Worm (Caenorhabditis elegans) whole organism, young adult: ENCODE results near the gene F13B12.4.
A peak's percentile ranks its signal among the peaks of the same experiment; 100 is the strongest.

ENCODE experiments used
- B0019.2 ChIP-seq: fragments of 200-800 bp; sonication (Bioruptor generic); conservative IDR thresholded peaks from 2 replicates; pipeline ENCODE4 v1.3.6; 2022; ENCODE audit warnings: missing genetic modification reagents, missing genetic modification characterization, missing compliant biosample characterization
- B0035.1 ChIP-seq: sonication (generic microtip); optimal IDR thresholded peaks from 2 replicates; lab custom pipeline; 2016; ENCODE audit warnings: missing genetic modification characterization, mild to moderate bottlenecking, missing compliant biosample characterization, missing genotype, missing genetic modification reagents
- B0261.1 ChIP-seq: sonication (generic microtip); optimal IDR thresholded peaks from 2 replicates; lab custom pipeline; 2016; ENCODE audit warnings: mild to moderate bottlenecking, missing genetic modification characterization, moderate library complexity, missing compliant biosample characterization
- D2030.7 ChIP-seq: fragments of 200-800 bp; sonication (Bioruptor generic); IDR thresholded peaks from 2 replicates; pipeline ENCODE4 v1.3.6; 2022; ENCODE audit warnings: missing genetic modification reagents, missing genetic modification characterization, missing compliant biosample characterization
- F23B12.7 ChIP-seq: sonication (generic microtip); optimal IDR thresholded peaks from 2 replicates; lab custom pipeline; 2017; ENCODE audit warnings: missing genetic modification characterization, mild to moderate bottlenecking, missing compliant biosample characterization, antibody characterized with exemption, moderate library complexity; ENCODE audit not compliant: insufficient read depth
- F33H1.4 ChIP-seq: fragments of 200-800 bp; sonication (Bioruptor generic); IDR thresholded peaks from 2 replicates; pipeline ENCODE4 v1.3.6; 2022; ENCODE audit warnings: missing genetic modification reagents, missing genetic modification characterization, missing compliant biosample characterization
- F39B2.1 ChIP-seq: fragments of 200-800 bp; sonication (Bioruptor generic); IDR thresholded peaks from 2 replicates; pipeline ENCODE4 v1.3.6; 2022; ENCODE audit warnings: missing genetic modification reagents, missing genetic modification characterization, missing compliant biosample characterization
- F52B5.7 ChIP-seq: sonication (generic microtip); optimal IDR thresholded peaks from 2 replicates; lab custom pipeline; 2016; ENCODE audit warnings: mild to moderate bottlenecking, missing genetic modification characterization, missing compliant biosample characterization
- F57C9.4 ChIP-seq: sonication (generic microtip); optimal IDR thresholded peaks from 2 replicates; lab custom pipeline; 2017; ENCODE audit warnings: mild to moderate bottlenecking, missing genetic modification characterization, missing compliant biosample characterization
- K12H6.12 ChIP-seq: fragments of 200-800 bp; sonication (Bioruptor generic); optimal IDR thresholded peaks from 2 replicates; lab custom pipeline; 2018; ENCODE audit warnings: mild to moderate bottlenecking, missing genetic modification characterization, missing compliant biosample characterization
- Y53F4B.3 ChIP-seq: fragments of 200-800 bp; sonication (Bioruptor generic); IDR thresholded peaks from 2 replicates; pipeline ENCODE4 v1.3.6; 2022; ENCODE audit warnings: missing genetic modification reagents, missing genetic modification characterization, missing compliant biosample characterization
- ZK185.1 ChIP-seq: sonication (generic microtip); optimal IDR thresholded peaks from 2 replicates; lab custom pipeline; 2016; ENCODE audit warnings: mild to moderate bottlenecking, missing genetic modification characterization, missing compliant biosample characterization; ENCODE audit not compliant: poor library complexity, severe bottlenecking
- attf-3 ChIP-seq: fragments of 200-800 bp; sonication (Bioruptor generic); conservative IDR thresholded peaks from 2 replicates; pipeline ENCODE4 v1.3.6; 2022; ENCODE audit warnings: missing genetic modification reagents, missing genetic modification characterization, missing compliant biosample characterization
- attf-5 ChIP-seq: fragments of 200-800 bp; sonication (Bioruptor generic); optimal IDR thresholded peaks from 2 replicates; lab custom pipeline; 2018; ENCODE audit warnings: mild to moderate bottlenecking, missing genetic modification characterization, missing compliant biosample characterization
- bed-1 ChIP-seq: fragments of 200-800 bp; sonication (Bioruptor generic); IDR thresholded peaks from 2 replicates; pipeline ENCODE4 v1.3.6; 2022; ENCODE audit warnings: missing genetic modification reagents, missing genetic modification characterization, missing compliant biosample characterization
- cebp-1 ChIP-seq, 2 experiments: fragments of 200-800 bp in 1 of 2; sonication (Bioruptor generic) in 1 of 2; sonication (generic microtip) in 1 of 2; IDR thresholded peaks in 1 of 2; optimal IDR thresholded peaks in 1 of 2; 2 replicates each; pipeline versions ENCODE4 v1.3.6 to Lab custom; 2017 to 2022; ENCODE audit warnings: missing compliant biosample characterization in 2 of 2, missing genetic modification characterization in 2 of 2, mild to moderate bottlenecking in 1 of 2, missing genetic modification reagents in 1 of 2, moderate library complexity in 1 of 2
- cebp-2 ChIP-seq: fragments of 200-800 bp; sonication (Bioruptor generic); IDR thresholded peaks from 2 replicates; pipeline ENCODE4 v1.3.6; 2022; ENCODE audit warnings: missing genetic modification characterization, missing compliant biosample characterization
- ceh-91 ChIP-seq: fragments of 200-800 bp; sonication (Bioruptor generic); IDR thresholded peaks from 2 replicates; pipeline ENCODE4 v1.3.6; 2022; ENCODE audit warnings: missing genetic modification reagents, missing genetic modification characterization, missing compliant biosample characterization
- chd-7 ChIP-seq: sonication (generic microtip); optimal IDR thresholded peaks from 2 replicates; lab custom pipeline; 2016; ENCODE audit warnings: mild to moderate bottlenecking, missing genetic modification characterization, moderate library complexity, missing compliant biosample characterization
- dox-1 ChIP-seq: fragments of 200-800 bp; sonication (Bioruptor generic); IDR thresholded peaks from 2 replicates; pipeline ENCODE4 v1.3.6; 2022; ENCODE audit warnings: missing genetic modification reagents, missing genetic modification characterization, missing compliant biosample characterization
- ekl-4 ChIP-seq: fragments of 200-800 bp; sonication (Bioruptor generic); IDR thresholded peaks from 2 replicates; pipeline ENCODE4 v1.3.6; 2022; ENCODE audit warnings: missing genetic modification reagents, missing genetic modification characterization, missing compliant biosample characterization
- hlh-12 ChIP-seq: sonication (generic microtip); optimal IDR thresholded peaks from 2 replicates; lab custom pipeline; 2016; ENCODE audit warnings: missing genetic modification characterization, missing compliant biosample characterization
- hmg-1.2 ChIP-seq: fragments of 200-800 bp; sonication (Bioruptor generic); IDR thresholded peaks from 2 replicates; pipeline ENCODE4 v1.3.6; 2022; ENCODE audit warnings: missing genetic modification reagents, missing genetic modification characterization, missing compliant biosample characterization
- hmg-20 ChIP-seq: fragments of 200-800 bp; sonication (Bioruptor generic); IDR thresholded peaks from 2 replicates; pipeline ENCODE4 v1.3.6; 2022; ENCODE audit warnings: missing genetic modification reagents, missing genetic modification characterization, missing compliant biosample characterization
- hrde-1 ChIP-seq: sonication (generic microtip); optimal IDR thresholded peaks from 2 replicates; lab custom pipeline; 2016; ENCODE audit warnings: missing genetic modification characterization, mild to moderate bottlenecking, missing compliant biosample characterization, moderate library complexity, missing genotype, missing genetic modification reagents, borderline replicate concordance
- hsf-1 ChIP-seq: fragments of 200-800 bp; sonication (Bioruptor generic); IDR thresholded peaks from 2 replicates; pipeline ENCODE4 v1.3.6; 2022; ENCODE audit warnings: missing genetic modification reagents, missing genetic modification characterization, missing compliant biosample characterization
- let-526 ChIP-seq: fragments of 200-800 bp; sonication (Bioruptor generic); IDR thresholded peaks from 2 replicates; pipeline ENCODE4 v1.3.6; 2022; ENCODE audit warnings: missing genetic modification reagents, missing genetic modification characterization, missing compliant biosample characterization
- let-607 ChIP-seq, 2 experiments: fragments of 200-800 bp in 1 of 2; sonication (Bioruptor generic) in 1 of 2; sonication (generic microtip) in 1 of 2; optimal IDR thresholded peaks; 2 replicates each; lab custom pipeline; 2016 to 2018; ENCODE audit warnings: mild to moderate bottlenecking in 2 of 2, missing compliant biosample characterization in 2 of 2, missing genetic modification characterization in 2 of 2, moderate library complexity in 2 of 2, missing genotype in 1 of 2
- lin-54 ChIP-seq: fragments of 200-800 bp; sonication (Bioruptor generic); optimal IDR thresholded peaks from 2 replicates; lab custom pipeline; 2018; ENCODE audit warnings: mild to moderate bottlenecking, missing genetic modification characterization, missing compliant biosample characterization
- lsl-1 ChIP-seq: fragments of 200-800 bp; sonication (Bioruptor generic); optimal IDR thresholded peaks from 2 replicates; lab custom pipeline; 2018; ENCODE audit warnings: mild to moderate bottlenecking, missing genetic modification characterization, moderate library complexity, missing compliant biosample characterization
- madf-10 ChIP-seq: sonication (generic microtip); optimal IDR thresholded peaks from 2 replicates; lab custom pipeline; 2016; ENCODE audit warnings: mild to moderate bottlenecking, missing genetic modification characterization, missing compliant biosample characterization
- madf-8 ChIP-seq: fragments of 200-800 bp; sonication (Bioruptor generic); conservative IDR thresholded peaks from 2 replicates; pipeline ENCODE4 v1.3.6; 2022; ENCODE audit warnings: missing genetic modification reagents, missing genetic modification characterization, missing compliant biosample characterization
- mes-4 ChIP-seq: sonication (generic microtip); optimal IDR thresholded peaks from 2 replicates; lab custom pipeline; 2016; ENCODE audit warnings: missing genotype, missing genetic modification characterization, missing compliant biosample characterization
- nhr-80 ChIP-seq: sonication (generic microtip); optimal IDR thresholded peaks from 2 replicates; lab custom pipeline; 2016; ENCODE audit warnings: missing genetic modification characterization, missing compliant biosample characterization
- nhr-90 ChIP-seq: sonication (generic microtip); optimal IDR thresholded peaks from 2 replicates; lab custom pipeline; 2016; ENCODE audit warnings: missing genotype, mild to moderate bottlenecking, missing genetic modification characterization, missing compliant biosample characterization
- rcor-1 ChIP-seq: fragments of 200-800 bp; sonication (Bioruptor generic); IDR thresholded peaks from 2 replicates; pipeline ENCODE4 v1.3.6; 2022; ENCODE audit warnings: missing genetic modification reagents, missing genetic modification characterization, missing compliant biosample characterization
- rec-8 ChIP-seq, 2 experiments: sonication (generic microtip); optimal IDR thresholded peaks; 2 replicates each; lab custom pipeline; 2016; ENCODE audit warnings: mild to moderate bottlenecking in 2 of 2, missing genetic modification characterization in 2 of 2, missing genetic modification reagents in 2 of 2, missing genotype in 2 of 2, missing biosample characterization in 1 of 2, missing compliant biosample characterization in 1 of 2, moderate library complexity in 1 of 2
- rpc-1 ChIP-seq, 2 experiments: fragments of 150-350 bp in 1 of 2; sonication (generic microtip) in 1 of 2; optimal IDR thresholded peaks; 2 replicates each; lab custom pipeline; 2014 to 2018; ENCODE audit warnings: missing biosample characterization in 1 of 2, missing genetic modification characterization in 1 of 2, missing genetic modification reagents in 1 of 2, missing genotype in 1 of 2
- snpc-3.4 ChIP-seq: sonication (generic microtip); optimal IDR thresholded peaks from 2 replicates; lab custom pipeline; 2017; ENCODE audit warnings: missing genetic modification characterization, mild to moderate bottlenecking, missing compliant biosample characterization, antibody characterized with exemption, moderate library complexity, missing genotype, missing genetic modification reagents
- somi-1 ChIP-seq: fragments of 200-800 bp; sonication (Bioruptor generic); optimal IDR thresholded peaks from 2 replicates; lab custom pipeline; 2018; ENCODE audit warnings: mild to moderate bottlenecking, missing genetic modification characterization, missing compliant biosample characterization
- tbp1 ChIP-seq: fragments of 200-800 bp; sonication (Bioruptor generic); optimal IDR thresholded peaks from 2 replicates; lab custom pipeline; 2018; ENCODE audit warnings: mild to moderate bottlenecking, missing genetic modification characterization, missing compliant biosample characterization
- ztf-18 ChIP-seq: sonication (generic microtip); optimal IDR thresholded peaks from 2 replicates; lab custom pipeline; 2016; ENCODE audit warnings: missing genotype, mild to moderate bottlenecking, missing genetic modification characterization, missing compliant biosample characterization
- ztf-22 ChIP-seq: fragments of 200-800 bp; sonication (Bioruptor generic); optimal IDR thresholded peaks from 2 replicates; lab custom pipeline; 2018; ENCODE audit warnings: mild to moderate bottlenecking, missing genetic modification characterization, moderate library complexity, missing compliant biosample characterization
- ztf-28 ChIP-seq: fragments of 200-800 bp; sonication (Bioruptor generic); IDR thresholded peaks from 2 replicates; pipeline ENCODE4 v1.3.6; 2022; ENCODE audit warnings: missing genetic modification reagents, missing genetic modification characterization, missing compliant biosample characterization
- ztf-6 ChIP-seq: fragments of 200-800 bp; sonication (Bioruptor generic); IDR thresholded peaks from 2 replicates; pipeline ENCODE4 v1.3.6; 2022; ENCODE audit warnings: missing genetic modification reagents, missing genetic modification characterization, missing compliant biosample characterization

F13B12.4 gene

ce11 chrIV:10483607-10484117, 34.0 kb upstream of the F13B12.4 start, which contains the start of the genes F01D4.5 and ced-5:
Gene F01D4.5, minus strand, starts transcription at chrIV:10483657.
Gene ced-5, plus strand, starts transcription at chrIV:10484110.
- TF ChIP-seq hmg-1.2 (GFP tag; lab: Robert Waterston, UW): 0 out of 2 replicates have a peak, but pooled peaks have one; percentile 21
- TF ChIP-seq nhr-90 (tag; lab: Kevin White, UChicago): no peak
- TF ChIP-seq ztf-6 (GFP tag; lab: Robert Waterston, UW): no peak
- peak; percentile 42 for TF ChIP-seq tbp1 (GFP tag; lab: Kevin White, UChicago)
- TF ChIP-seq ztf-28 (GFP tag; lab: Robert Waterston, UW): 0 out of 2 replicates have a peak, but pooled peaks have one; percentile 64
- TF ChIP-seq B0035.1: peak; percentile 69
- 0 out of 2 replicates have a peak, but pooled peaks have one; percentile 22 for TF ChIP-seq ceh-91 (GFP tag; lab: Robert Waterston, UW)
- peak; percentile 56 for TF ChIP-seq chd-7 (tag; lab: Kevin White, UChicago)
- no peak for TF ChIP-seq hlh-12
- TF ChIP-seq madf-8 (GFP tag; lab: Robert Waterston, UW): no peak
- TF ChIP-seq B0019.2 (GFP tag; lab: Robert Waterston, UW): 0 out of 2 replicates have a peak, but pooled peaks have one; percentile 51
- TF ChIP-seq hrde-1: peak; percentile 71
- peak; percentile 57; the same call in 1 of the 2 replicates for TF ChIP-seq ekl-4 (GFP tag; lab: Robert Waterston, UW)
- no peak for TF ChIP-seq cebp-1 (GFP tag; IDR thresholded peaks at IDR 0.05; lab: Robert Waterston, UW)
- peak; percentile 61 for TF ChIP-seq cebp-1 (tag; optimal IDR thresholded peaks at IDR 0.05; lab: Kevin White, UChicago)
- peak; percentile 73 for TF ChIP-seq F57C9.4 (tag; lab: Kevin White, UChicago)
- TF ChIP-seq hmg-20: peak; percentile 62; the same call in 1 of the 2 replicates
- TF ChIP-seq lsl-1 (GFP tag; lab: Kevin White, UChicago): peak; percentile 53
- peak; percentile 43; the same call in 1 of the 2 replicates for TF ChIP-seq D2030.7 (GFP tag; lab: Robert Waterston, UW)
- TF ChIP-seq madf-10 (tag; lab: Kevin White, UChicago): peak; percentile 62
- no peak for TF ChIP-seq hsf-1 (GFP tag; lab: Robert Waterston, UW)
- TF ChIP-seq F52B5.7 (tag; lab: Kevin White, UChicago): peak; percentile 1
- peak; percentile 35 for TF ChIP-seq nhr-80 (tag; lab: Kevin White, UChicago)
- peak; percentile 1 for TF ChIP-seq ztf-22 (GFP tag; lab: Kevin White, UChicago)
- peak; percentile 49 for TF ChIP-seq somi-1 (GFP tag; lab: Kevin White, UChicago)
- TF ChIP-seq mes-4: no peak
- TF ChIP-seq let-607 (tag; optimal IDR thresholded peaks at IDR 0.05; lab: Kevin White, UChicago): peak in 1 of 2 experiments; percentile 72
- peak; percentile 84 for TF ChIP-seq rcor-1
- TF ChIP-seq B0261.1: peak; percentile 5
- TF ChIP-seq bed-1: 0 out of 2 replicates have a peak, but pooled peaks have one; percentile 54
- peak; percentile 66 for TF ChIP-seq lin-54 (GFP tag; lab: Kevin White, UChicago)
- peak; percentile 85 for TF ChIP-seq dox-1 (GFP tag; lab: Robert Waterston, UW)
- TF ChIP-seq K12H6.12 (tag; lab: Kevin White, UChicago): peak; percentile 74
- no peak for TF ChIP-seq F39B2.1 (GFP tag; lab: Robert Waterston, UW)
- peak; percentile 65; the same call in 1 of the 2 replicates for TF ChIP-seq cebp-2
- no peak for TF ChIP-seq rpc-1 (optimal IDR thresholded peaks at IDR 0.05; lab: Kevin White, UChicago)
- no peak for TF ChIP-seq rpc-1 (tag; optimal IDR thresholded peaks at IDR 0.05; lab: Kevin White, UChicago)
- peak; percentile 79; the same call in 1 of the 2 replicates for TF ChIP-seq let-526
- peak; percentile 27 for TF ChIP-seq ztf-18 (tag; lab: Kevin White, UChicago)
- peak; percentile 48 for TF ChIP-seq attf-5
- peak; percentile 60 to 89 for TF ChIP-seq rec-8 (tag; optimal IDR thresholded peaks at IDR 0.05; lab: Kevin White, UChicago)
- no peak for TF ChIP-seq Y53F4B.3 (GFP tag; lab: Robert Waterston, UW)
- peak; percentile 96 for TF ChIP-seq ZK185.1 (tag; lab: Kevin White, UChicago)
- no peak for TF ChIP-seq attf-3 (GFP tag; lab: Robert Waterston, UW)
- TF ChIP-seq F23B12.7 (tag; lab: Kevin White, UChicago): peak; percentile 31
- no peak for TF ChIP-seq snpc-3.4 (tag; lab: Kevin White, UChicago)
- peak; percentile 48; the same call in 1 of the 2 replicates for TF ChIP-seq F33H1.4
